Worm (Caenorhabditis elegans) whole organism, L4 larva: ENCODE results near the gene T06E8.2.
A peak's percentile ranks its signal among the peaks of the same experiment; 100 is the strongest.

Experiments used
- F49E8.2 ChIP-seq: sonication (generic microtip); optimal IDR thresholded peaks from 2 replicates; lab custom pipeline; 2016; ENCODE audit warnings: missing compliant biosample characterization, mild to moderate bottlenecking, missing genetic modification characterization, borderline replicate concordance
- R02D3.7 ChIP-seq: fragments of 150-350 bp; sonication (generic microtip); optimal IDR thresholded peaks from 3 replicates; lab custom pipeline; 2014; ENCODE audit warnings: missing biosample characterization, missing genetic modification characterization
- T26A8.4 ChIP-seq: fragments of 200-800 bp; sonication (Bioruptor generic); IDR thresholded peaks from 2 replicates; pipeline ENCODE4 v1.3.6; 2022; ENCODE audit warnings: missing genetic modification characterization, missing compliant biosample characterization
- Y5F2A.4 ChIP-seq: fragments of 200-800 bp; sonication (Bioruptor generic); optimal IDR thresholded peaks from 2 replicates; lab custom pipeline; 2018; ENCODE audit warnings: mild to moderate bottlenecking, missing genetic modification characterization, missing compliant biosample characterization
- Y75B8A.6 ChIP-seq: fragments of 200-800 bp; sonication (Bioruptor generic); IDR thresholded peaks from 2 replicates; pipeline ENCODE4 v1.3.6; 2022; ENCODE audit warnings: missing genetic modification reagents, missing genetic modification characterization, missing compliant biosample characterization
- ZK546.5 ChIP-seq, 2 experiments: sonication (generic microtip); optimal IDR thresholded peaks; 2 replicates each; lab custom pipeline; 2017; ENCODE audit warnings: missing biosample characterization in 2 of 2, missing genetic modification characterization in 2 of 2
- aha-1 ChIP-seq: fragments of 150-350 bp; peaks from one replicate; lab custom pipeline; 2014; ENCODE audit warnings: missing biosample characterization, missing genetic modification characterization
- aly-2 ChIP-seq: sonication (generic microtip); optimal IDR thresholded peaks from 2 replicates; lab custom pipeline; 2018; ENCODE audit warnings: missing biosample characterization, missing genetic modification characterization
- ceh-28 ChIP-seq: fragments of 150-350 bp; optimal IDR thresholded peaks from 2 replicates; lab custom pipeline; 2014; ENCODE audit warnings: missing biosample characterization, missing genetic modification reagents, missing genetic modification characterization
- ceh-62 ChIP-seq: sonication (generic microtip); optimal IDR thresholded peaks from 2 replicates; lab custom pipeline; 2017; ENCODE audit warnings: missing biosample characterization, missing genetic modification characterization
- daf-12 ChIP-seq: fragments of 150-350 bp; optimal IDR thresholded peaks from 2 replicates; lab custom pipeline; 2014; ENCODE audit warnings: missing biosample characterization, missing genetic modification reagents, missing genetic modification characterization
- daf-8 ChIP-seq: fragments of 200-800 bp; sonication (Bioruptor generic); IDR thresholded peaks from 2 replicates; pipeline ENCODE4 v1.3.6; 2022; ENCODE audit warnings: missing genetic modification characterization, missing compliant biosample characterization
- dpl-1 ChIP-seq: fragments of 150-350 bp; optimal IDR thresholded peaks from 2 replicates; lab custom pipeline; 2014; ENCODE audit warnings: missing biosample characterization, missing genetic modification reagents, missing genetic modification characterization
- duxl-1 ChIP-seq: sonication (generic microtip); optimal IDR thresholded peaks from 2 replicates; lab custom pipeline; 2016; ENCODE audit warnings: mild to moderate bottlenecking, missing genetic modification characterization, moderate library complexity, missing compliant biosample characterization; ENCODE audit not compliant: poor library complexity
- dve-1 ChIP-seq: sonication (generic microtip); optimal IDR thresholded peaks from 2 replicates; lab custom pipeline; 2017; ENCODE audit warnings: antibody characterized with exemption, mild to moderate bottlenecking, missing genetic modification characterization, missing compliant biosample characterization; ENCODE audit not compliant: insufficient read depth
- egl-27 ChIP-seq: sonication (generic microtip); optimal IDR thresholded peaks from 3 replicates; lab custom pipeline; 2017; ENCODE audit warnings: missing biosample characterization, missing genetic modification reagents, missing genetic modification characterization
- fkh-10 ChIP-seq: fragments of 150-350 bp; optimal IDR thresholded peaks from 2 replicates; lab custom pipeline; 2014; ENCODE audit warnings: missing biosample characterization, missing genetic modification reagents, missing genetic modification characterization
- hif-1 ChIP-seq, 2 experiments: sonication (generic microtip); optimal IDR thresholded peaks; 2 replicates each; lab custom pipeline; 2016 to 2017; ENCODE audit warnings: missing compliant biosample characterization in 2 of 2, missing genetic modification characterization in 2 of 2, missing genetic modification reagents in 2 of 2, missing genotype in 2 of 2, mild to moderate bottlenecking in 1 of 2
- hlh-11 ChIP-seq: fragments of 200-800 bp; sonication (Bioruptor generic); optimal IDR thresholded peaks from 2 replicates; lab custom pipeline; 2018; ENCODE audit warnings: mild to moderate bottlenecking, missing genetic modification characterization, missing compliant biosample characterization
- hlh-30 ChIP-seq: sonication (generic microtip); optimal IDR thresholded peaks from 2 replicates; lab custom pipeline; 2017; ENCODE audit warnings: antibody characterized with exemption, mild to moderate bottlenecking, missing genetic modification characterization, missing compliant biosample characterization; ENCODE audit not compliant: insufficient read depth
- hmg-1.1 ChIP-seq: fragments of 200-800 bp; sonication (Bioruptor generic); IDR thresholded peaks from 2 replicates; pipeline ENCODE4 v1.3.6; 2022; ENCODE audit warnings: missing genetic modification reagents, missing genetic modification characterization, missing compliant biosample characterization
- jun-1 ChIP-seq: fragments of 150-350 bp; optimal IDR thresholded peaks from 2 replicates; lab custom pipeline; 2014; ENCODE audit warnings: missing biosample characterization, missing genetic modification reagents, missing genetic modification characterization
- lim-7 ChIP-seq: fragments of 200-800 bp; sonication (Bioruptor generic); IDR thresholded peaks from 2 replicates; pipeline ENCODE4 v1.3.6; 2022; ENCODE audit warnings: missing genetic modification characterization, missing compliant biosample characterization
- lin-29 ChIP-seq: fragments of 200-800 bp; sonication (Bioruptor generic); IDR thresholded peaks from 2 replicates; pipeline ENCODE4 v1.3.6; 2022; ENCODE audit warnings: missing genetic modification reagents, missing genetic modification characterization, missing compliant biosample characterization
- mdl-1 ChIP-seq, 2 experiments: fragments of 150-350 bp in 1 of 2; sonication (generic microtip) in 1 of 2; optimal IDR thresholded peaks; 2 replicates each; lab custom pipeline; 2014 to 2017; ENCODE audit warnings: missing biosample characterization in 2 of 2, missing genetic modification characterization in 2 of 2
- mep-1 ChIP-seq: fragments of 150-350 bp; sonication (generic microtip); optimal IDR thresholded peaks from 3 replicates; lab custom pipeline; 2014; ENCODE audit warnings: missing biosample characterization, missing genetic modification characterization
- mxl-3 ChIP-seq: fragments of 200-800 bp; sonication (Bioruptor generic); optimal IDR thresholded peaks from 2 replicates; lab custom pipeline; 2018; ENCODE audit warnings: mild to moderate bottlenecking, missing genetic modification characterization, missing compliant biosample characterization
- nhr-11 ChIP-seq: fragments of 150-350 bp; optimal IDR thresholded peaks from 2 replicates; lab custom pipeline; 2014; ENCODE audit warnings: missing biosample characterization, missing genetic modification characterization
- nhr-111 ChIP-seq: fragments of 200-800 bp; sonication (Bioruptor generic); optimal IDR thresholded peaks from 2 replicates; lab custom pipeline; 2018; ENCODE audit warnings: mild to moderate bottlenecking, missing genetic modification characterization, missing compliant biosample characterization
- nhr-25 ChIP-seq: sonication (generic microtip); optimal IDR thresholded peaks from 2 replicates; lab custom pipeline; 2017; ENCODE audit warnings: missing genetic modification characterization, mild to moderate bottlenecking, missing compliant biosample characterization, antibody characterized with exemption, moderate library complexity, borderline replicate concordance; ENCODE audit not compliant: insufficient read depth
- nhr-28 ChIP-seq: fragments of 150-350 bp; optimal IDR thresholded peaks from 2 replicates; lab custom pipeline; 2014; ENCODE audit warnings: missing biosample characterization, missing genetic modification characterization
- nhr-48 ChIP-seq: sonication (generic microtip); optimal IDR thresholded peaks from 2 replicates; lab custom pipeline; 2016; ENCODE audit warnings: mild to moderate bottlenecking, missing genetic modification characterization, missing compliant biosample characterization
- php-3 ChIP-seq: fragments of 200-800 bp; sonication (Bioruptor generic); IDR thresholded peaks from 2 replicates; pipeline ENCODE4 v1.3.6; 2022; ENCODE audit warnings: missing genetic modification reagents, missing genetic modification characterization, missing compliant biosample characterization
- rbr-2 ChIP-seq: sonication (generic microtip); optimal IDR thresholded peaks from 2 replicates; lab custom pipeline; 2016; ENCODE audit warnings: missing genotype, missing genetic modification characterization, missing compliant biosample characterization
- snpc-1.2 ChIP-seq: fragments of 200-800 bp; sonication (Bioruptor generic); IDR thresholded peaks from 2 replicates; pipeline ENCODE4 v1.3.6; 2022; ENCODE audit warnings: missing genetic modification reagents, missing genetic modification characterization, missing compliant biosample characterization
- snpc-4 ChIP-seq: fragments of 150-350 bp; optimal IDR thresholded peaks from 2 replicates; lab custom pipeline; 2014; ENCODE audit warnings: missing biosample characterization, missing genetic modification characterization
- spr-1 ChIP-seq: sonication (generic microtip); optimal IDR thresholded peaks from 2 replicates; lab custom pipeline; 2016; ENCODE audit warnings: mild to moderate bottlenecking, missing genetic modification characterization, missing compliant biosample characterization
- tra-1 ChIP-seq: fragments of 200-800 bp; sonication (Bioruptor generic); IDR thresholded peaks from 2 replicates; pipeline ENCODE4 v1.3.6; 2022; ENCODE audit warnings: missing genetic modification reagents, missing genetic modification characterization, missing compliant biosample characterization
- unc-39 ChIP-seq: sonication (generic microtip); optimal IDR thresholded peaks from 2 replicates; lab custom pipeline; 2017; ENCODE audit warnings: missing biosample characterization, missing genetic modification characterization
- unc-62 ChIP-seq, 3 experiments: fragments of 150-350 bp in 1 of 3; sonication (generic microtip); optimal IDR thresholded peaks in 2 of 3; peaks in 1 of 3; 1 replicate in 1 of 3; 2 replicates in 2 of 3; lab custom pipeline; 2014 to 2017; ENCODE audit warnings: missing biosample characterization in 3 of 3, missing genetic modification characterization in 3 of 3, missing genetic modification reagents in 3 of 3, missing genotype in 1 of 3
- vab-7 ChIP-seq: fragments of 200-800 bp; sonication (Bioruptor generic); IDR thresholded peaks from 2 replicates; pipeline ENCODE4 v1.3.6; 2022; ENCODE audit warnings: missing genetic modification reagents, missing genetic modification characterization, missing compliant biosample characterization
- zag-1 ChIP-seq: fragments of 150-350 bp; optimal IDR thresholded peaks from 2 replicates; lab custom pipeline; 2014; ENCODE audit warnings: missing biosample characterization, missing genetic modification characterization
- zip-11 ChIP-seq: fragments of 200-800 bp; sonication (Bioruptor generic); IDR thresholded peaks from 2 replicates; pipeline ENCODE4 v1.3.6; 2022; ENCODE audit warnings: missing genetic modification characterization, missing compliant biosample characterization
- ztf-7 ChIP-seq: fragments of 150-350 bp; optimal IDR thresholded peaks from 2 replicates; lab custom pipeline; 2014; ENCODE audit warnings: missing biosample characterization, missing genetic modification characterization

T06E8.2 gene

DNA sequence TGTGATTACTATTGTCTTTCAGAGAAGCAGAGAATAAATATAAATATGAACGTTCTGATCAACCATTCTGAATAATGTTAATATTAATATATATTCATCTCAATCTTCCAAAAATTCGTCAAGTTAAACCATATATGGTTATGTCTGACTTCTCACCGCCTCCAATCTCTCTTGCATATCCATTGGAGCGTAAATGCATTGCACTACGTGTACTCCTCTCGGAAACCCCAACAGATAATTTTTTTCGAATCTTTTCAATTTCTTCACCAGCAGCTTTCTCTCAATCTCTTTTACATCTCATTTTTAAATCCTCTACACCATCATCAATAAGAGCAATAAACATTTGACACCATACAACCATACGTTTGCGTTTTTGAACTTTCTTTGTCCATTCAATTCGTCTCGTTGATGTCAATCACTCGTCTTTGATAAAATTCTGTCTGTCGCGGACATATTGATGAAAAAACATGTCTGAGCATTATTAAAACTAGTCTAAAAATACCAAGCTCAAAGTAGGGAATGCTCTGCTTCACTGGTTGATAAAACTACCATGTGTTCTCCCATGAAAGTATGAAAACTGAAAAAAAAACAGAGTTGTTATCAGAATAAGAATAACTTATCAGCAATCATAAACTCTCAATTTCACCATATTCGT, 32.8 kb downstream of the T06E8.2 start (continued):
- TF ChIP-seq aly-2 (tag; lab: Kevin White, UChicago), result no peak
- no peak for TF ChIP-seq Y5F2A.4 (GFP tag; lab: Kevin White, UChicago)
- TF ChIP-seq nhr-28 (tag; lab: Kevin White, UChicago), result peak; percentile 71
- TF ChIP-seq nhr-48 (tag; lab: Kevin White, UChicago), result peak; percentile 57
- TF ChIP-seq hlh-11 (tag; lab: Kevin White, UChicago), result peak; percentile 75
- peak; percentile 86 for TF ChIP-seq dve-1 (tag; lab: Kevin White, UChicago)
- no peak for TF ChIP-seq daf-8 (GFP tag; lab: Robert Waterston, UW)
- peak; percentile 31 for TF ChIP-seq hlh-30 (tag; lab: Kevin White, UChicago)
- TF ChIP-seq dpl-1, result peak; percentile 31
- peak in 1 of 2 experiments; percentile 62 for TF ChIP-seq hif-1 (tag; optimal IDR thresholded peaks at IDR 0.05; lab: Kevin White, UChicago)
- no peak for TF ChIP-seq lin-29
- no peak for TF ChIP-seq snpc-4 (tag; lab: Kevin White, UChicago)
- TF ChIP-seq mdl-1 (tag; optimal IDR thresholded peaks at IDR 0.05; lab: Kevin White, UChicago), result peak in 1 of 2 experiments; percentile 41
- TF ChIP-seq R02D3.7 (tag; lab: Kevin White, UChicago), result no peak

DNA sequence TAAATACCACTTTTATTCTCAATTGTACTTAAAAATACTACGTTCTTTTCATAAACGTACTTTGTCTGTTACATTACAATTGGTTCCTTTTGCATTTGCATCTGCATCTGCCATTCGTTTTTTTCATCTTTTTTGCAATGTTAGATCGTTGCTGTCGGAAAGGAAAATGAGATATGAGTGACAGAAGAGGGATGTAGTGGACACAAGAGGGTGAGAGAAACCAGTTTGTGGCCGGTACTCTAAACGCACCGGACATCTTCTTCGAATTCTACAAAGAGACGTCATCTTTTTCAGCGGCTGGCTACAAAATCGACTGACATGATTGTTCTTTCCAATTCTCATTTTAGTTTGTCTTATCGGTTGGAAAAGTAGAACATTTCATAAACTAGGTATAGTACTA, 33.5 kb downstream of the T06E8.2 start:
- no peak for TF ChIP-seq egl-27 (tag; lab: Kevin White, UChicago)
- TF ChIP-seq zip-11 (GFP tag; lab: Robert Waterston, UW), result no peak
- TF ChIP-seq lim-7 (GFP tag; lab: Robert Waterston, UW), result no peak
- peak; percentile 66 for TF ChIP-seq nhr-48 (tag; lab: Kevin White, UChicago)
- TF ChIP-seq unc-62 (GFP tag; optimal IDR thresholded peaks at IDR 0.05 in 1 of 2; lab: Kevin White, UChicago), result peak in 1 of 2 experiments; percentile 98
- TF ChIP-seq unc-62 (tag; optimal IDR thresholded peaks at IDR 0.05; lab: Kevin White, UChicago), result no peak
- TF ChIP-seq daf-12 (tag; lab: Kevin White, UChicago), result no peak
- TF ChIP-seq aha-1 (tag; lab: Kevin White, UChicago), result peak; percentile 48
- TF ChIP-seq rbr-2 (tag; lab: Kevin White, UChicago), result no peak
- no peak for TF ChIP-seq mep-1 (tag; lab: Kevin White, UChicago)
- no peak for TF ChIP-seq hmg-1.1 (GFP tag; lab: Robert Waterston, UW)
- TF ChIP-seq ceh-62, result no peak
- no peak for TF ChIP-seq duxl-1 (tag; lab: Kevin White, UChicago)
- no peak for TF ChIP-seq fkh-10 (GFP tag; lab: Kevin White, UChicago)
- TF ChIP-seq spr-1, result no peak
- TF ChIP-seq ZK546.5 (tag; optimal IDR thresholded peaks at IDR 0.05; lab: Kevin White, UChicago), result no peak
- TF ChIP-seq nhr-28 (tag; lab: Kevin White, UChicago), result peak; percentile 89
- TF ChIP-seq ceh-28 (tag; lab: Kevin White, UChicago), result no peak
- TF ChIP-seq F49E8.2, result no peak
- no peak for TF ChIP-seq nhr-11 (tag; lab: Kevin White, UChicago)
- no peak for TF ChIP-seq tra-1
- TF ChIP-seq aly-2 (tag; lab: Kevin White, UChicago), result no peak
- TF ChIP-seq T26A8.4 (GFP tag; lab: Robert Waterston, UW), result no peak
- no peak for TF ChIP-seq nhr-25 (tag; lab: Kevin White, UChicago)
- no peak for TF ChIP-seq nhr-111
- no peak for TF ChIP-seq snpc-1.2 (GFP tag; lab: Robert Waterston, UW)
- TF ChIP-seq vab-7 (GFP tag; lab: Robert Waterston, UW), result no peak
- no peak for TF ChIP-seq ztf-7 (tag; lab: Kevin White, UChicago)
- peak; percentile 17 for TF ChIP-seq mxl-3
- TF ChIP-seq jun-1 (tag; lab: Kevin White, UChicago), result no peak
- no peak for TF ChIP-seq zag-1 (tag; lab: Kevin White, UChicago)
- TF ChIP-seq php-3 (GFP tag; lab: Robert Waterston, UW), result no peak
- TF ChIP-seq mdl-1 (tag; optimal IDR thresholded peaks at IDR 0.05; lab: Kevin White, UChicago), result peak in 1 of 2 experiments; percentile 41
- TF ChIP-seq lin-29, result no peak
- TF ChIP-seq unc-39 (tag; lab: Kevin White, UChicago), result no peak
- no peak for TF ChIP-seq daf-8 (GFP tag; lab: Robert Waterston, UW)
- no peak for TF ChIP-seq Y75B8A.6 (GFP tag; lab: Robert Waterston, UW)
